Worm (Caenorhabditis elegans) whole organism, L3 larva: ENCODE measurements around the gene Y53F4B.11.

ENCODE experiments used
- ceh-82 ChIP-seq: fragments of 150-350 bp; optimal IDR thresholded peaks from 2 replicates; lab custom pipeline; 2014; ENCODE audit warnings: missing biosample characterization, missing genetic modification characterization
- skn-1 ChIP-seq: fragments of 150-350 bp; optimal IDR thresholded peaks from 2 replicates; lab custom pipeline; 2014; ENCODE audit warnings: missing biosample characterization, missing genetic modification characterization

ce11 chrII:14964877-14965276 is 45.7 kb upstream of the Y53F4B.11 start:
- TF ChIP-seq skn-1 (no peak), ceh-82 (tag; lab: Kevin White, UChicago) (no peak)
